Worm (Caenorhabditis elegans) whole organism, early embryonic: ENCODE data around the gene swan-1.

Experiments used
- B0310.2 ChIP-seq: sonication (generic microtip); optimal IDR thresholded peaks from 2 replicates; lab custom pipeline; 2016; ENCODE audit warnings: mild to moderate bottlenecking, missing genetic modification characterization, missing compliant biosample characterization
- F13C5.2 ChIP-seq: sonication (generic microtip); optimal IDR thresholded peaks from 2 replicates; lab custom pipeline; 2017; ENCODE audit warnings: mild to moderate bottlenecking, missing genetic modification characterization, inconsistent platforms, missing compliant biosample characterization
- aly-1 ChIP-seq: sonication (generic microtip); optimal IDR thresholded peaks from 2 replicates; lab custom pipeline; 2016; ENCODE audit warnings: missing genetic modification characterization, missing compliant biosample characterization
- ama-1 ChIP-seq: fragments of 150-350 bp; optimal IDR thresholded peaks from 2 replicates; lab custom pipeline; 2014
- ceh-13 ChIP-seq: fragments of 200-800 bp; sonication (Bioruptor generic); optimal IDR thresholded peaks from 2 replicates; lab custom pipeline; 2018; ENCODE audit warnings: mild to moderate bottlenecking, missing genetic modification characterization, missing compliant biosample characterization
- ceh-36 ChIP-seq: sonication (generic microtip); optimal IDR thresholded peaks from 2 replicates; lab custom pipeline; 2016; ENCODE audit warnings: missing genetic modification characterization, inconsistent platforms, missing compliant biosample characterization
- ets-7 ChIP-seq: sonication (generic microtip); optimal IDR thresholded peaks from 2 replicates; lab custom pipeline; 2016; ENCODE audit warnings: missing genotype, missing genetic modification characterization, missing compliant biosample characterization
- flt-1 ChIP-seq: fragments of 200-800 bp; sonication (Bioruptor generic); IDR thresholded peaks from 2 replicates; pipeline ENCODE4 v1.3.6; 2022; ENCODE audit warnings: missing genetic modification characterization, missing compliant biosample characterization
- hmbx-1 ChIP-seq: sonication (generic microtip); optimal IDR thresholded peaks from 2 replicates; lab custom pipeline; 2016; ENCODE audit warnings: mild to moderate bottlenecking, missing genetic modification characterization, missing compliant biosample characterization
- hmg-4 ChIP-seq: fragments of 200-800 bp; sonication (Bioruptor generic); optimal IDR thresholded peaks from 2 replicates; lab custom pipeline; 2018; ENCODE audit warnings: mild to moderate bottlenecking, missing genetic modification characterization, missing compliant biosample characterization
- hnd-1 ChIP-seq: sonication (generic microtip); optimal IDR thresholded peaks from 2 replicates; lab custom pipeline; 2016; ENCODE audit warnings: missing genetic modification characterization, missing compliant biosample characterization
- pes-1 ChIP-seq: fragments of 200-800 bp; sonication (Bioruptor generic); IDR thresholded peaks from 2 replicates; pipeline ENCODE4 v1.3.6; 2022; ENCODE audit warnings: missing genetic modification reagents, missing genetic modification characterization, missing compliant biosample characterization
- scrt-1 ChIP-seq: fragments of 200-800 bp; sonication (Bioruptor generic); IDR thresholded peaks from 2 replicates; pipeline ENCODE4 v1.3.6; 2022; ENCODE audit warnings: missing genetic modification characterization, missing compliant biosample characterization
- sea-1 ChIP-seq: fragments of 200-800 bp; sonication (Bioruptor generic); conservative IDR thresholded peaks from 2 replicates; pipeline ENCODE4 v1.3.6; 2022; ENCODE audit warnings: missing genetic modification characterization, missing compliant biosample characterization
- tbx-11 ChIP-seq: fragments of 200-800 bp; sonication (Bioruptor generic); IDR thresholded peaks from 2 replicates; pipeline ENCODE4 v1.3.6; 2022; ENCODE audit warnings: missing genetic modification characterization, missing compliant biosample characterization
- tbx-37 ChIP-seq: fragments of 200-800 bp; sonication (Bioruptor generic); conservative IDR thresholded peaks from 2 replicates; pipeline ENCODE4 v1.3.6; 2022; ENCODE audit warnings: missing genetic modification reagents, missing genetic modification characterization, missing compliant biosample characterization
- tra-4 ChIP-seq: sonication (generic microtip); optimal IDR thresholded peaks from 2 replicates; lab custom pipeline; 2017; ENCODE audit warnings: missing genetic modification characterization, missing compliant biosample characterization

Gene swan-1

ce11 chrV:13796246-13796776 is 10.7 kb downstream of the swan-1 start, which contains the start of gene twk-32:
Gene twk-32, plus strand, starts transcription at chrV:13796641.
- no peak for TF ChIP-seq hmg-4 (GFP tag; lab: Kevin White, UChicago)
- TF ChIP-seq ama-1 = no peak
- no peak for TF ChIP-seq pes-1 (GFP tag; lab: Robert Waterston, UW)
- no peak for TF ChIP-seq tbx-11 (GFP tag; lab: Robert Waterston, UW)
- TF ChIP-seq sea-1 = no peak
- TF ChIP-seq aly-1 (tag; lab: Kevin White, UChicago) = no peak
- no peak for TF ChIP-seq ceh-36 (tag; lab: Kevin White, UChicago)
- no peak for TF ChIP-seq scrt-1 (GFP tag; lab: Robert Waterston, UW)
- TF ChIP-seq B0310.2 (tag; lab: Kevin White, UChicago) = no peak
- TF ChIP-seq hmbx-1 (tag; lab: Kevin White, UChicago) = no peak
- no peak for TF ChIP-seq F13C5.2 (tag; lab: Kevin White, UChicago)
- no peak for TF ChIP-seq ceh-13 (GFP tag; lab: Kevin White, UChicago)
- TF ChIP-seq flt-1 (GFP tag; lab: Robert Waterston, UW) = no peak
- TF ChIP-seq ets-7 (tag; lab: Kevin White, UChicago) = no peak
- TF ChIP-seq hnd-1 (tag; lab: Kevin White, UChicago) = no peak
- no peak for TF ChIP-seq tbx-37 (GFP tag; lab: Robert Waterston, UW)
- TF ChIP-seq tra-4 (tag; lab: Kevin White, UChicago) = no peak

DNA sequence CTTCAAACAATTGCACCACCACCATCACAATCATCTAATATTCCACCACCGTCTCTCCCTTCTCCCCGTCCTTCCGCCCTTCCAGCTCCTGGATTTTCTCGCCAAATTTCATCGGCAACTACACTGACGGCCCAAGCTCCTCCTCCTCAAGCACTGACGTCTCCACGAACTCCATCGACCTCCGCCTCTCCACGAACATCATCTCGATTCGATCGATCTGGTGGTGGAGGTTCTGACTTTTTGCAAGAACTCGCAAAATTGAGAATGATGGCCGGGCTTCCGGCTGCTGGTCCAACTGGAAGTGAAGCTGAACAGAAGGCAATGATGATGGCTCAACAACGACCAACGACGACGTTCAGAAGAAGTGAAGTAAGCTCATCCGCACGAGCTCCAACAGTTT is 13.0 kb downstream of the swan-1 start:
- TF ChIP-seq hmg-4 (GFP tag; lab: Kevin White, UChicago) (no peak), scrt-1 (GFP tag; lab: Robert Waterston, UW) (no peak), F13C5.2 (tag; lab: Kevin White, UChicago) (no peak), ama-1 (no peak), hnd-1 (tag; lab: Kevin White, UChicago) (no peak), ets-7 (tag; lab: Kevin White, UChicago) (no peak), ceh-13 (GFP tag; lab: Kevin White, UChicago) (no peak), tbx-37 (GFP tag; lab: Robert Waterston, UW) (no peak), tbx-11 (GFP tag; lab: Robert Waterston, UW) (no peak), flt-1 (GFP tag; lab: Robert Waterston, UW) (no peak), sea-1 (no peak), tra-4 (tag; lab: Kevin White, UChicago) (no peak)

ce11 chrV:13790557-13790956 is 16.5 kb downstream of the swan-1 start:
- no peak for TF ChIP-seq tbx-37 (GFP tag; lab: Robert Waterston, UW)
- no peak for TF ChIP-seq flt-1 (GFP tag; lab: Robert Waterston, UW)
- TF ChIP-seq ama-1 = no peak
- TF ChIP-seq sea-1 = no peak
- no peak for TF ChIP-seq hmbx-1 (tag; lab: Kevin White, UChicago)
- TF ChIP-seq tbx-11 (GFP tag; lab: Robert Waterston, UW) = no peak
- TF ChIP-seq ceh-36 (tag; lab: Kevin White, UChicago) = no peak
- TF ChIP-seq aly-1 (tag; lab: Kevin White, UChicago) = no peak

DNA sequence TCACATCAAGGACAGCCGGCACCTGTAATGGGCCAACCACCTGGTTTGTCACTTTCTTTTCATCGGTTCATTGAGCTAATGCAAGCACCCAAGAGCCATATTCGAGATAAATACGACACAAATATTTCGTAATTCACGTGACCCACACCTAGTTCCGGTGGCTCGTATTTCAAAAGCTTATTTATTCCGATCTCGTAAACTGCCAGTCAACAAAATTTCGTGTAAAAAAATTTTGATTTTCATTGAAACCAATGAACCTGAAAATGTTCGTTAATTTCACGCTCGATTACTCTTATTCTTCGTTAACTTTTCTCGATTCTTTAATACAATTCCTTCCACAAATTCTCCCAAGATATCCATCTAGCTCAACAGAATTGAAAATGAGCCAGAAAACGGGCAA is 16.9 kb downstream of the swan-1 start:
- no peak for TF ChIP-seq hmg-4 (GFP tag; lab: Kevin White, UChicago)
- TF ChIP-seq ets-7 (tag; lab: Kevin White, UChicago) = no peak
- TF ChIP-seq tra-4 (tag; lab: Kevin White, UChicago) = no peak
- TF ChIP-seq sea-1 = no peak
- TF ChIP-seq hnd-1 (tag; lab: Kevin White, UChicago) = no peak
- TF ChIP-seq aly-1 (tag; lab: Kevin White, UChicago) = no peak
- no peak for TF ChIP-seq F13C5.2 (tag; lab: Kevin White, UChicago)
- TF ChIP-seq pes-1 (GFP tag; lab: Robert Waterston, UW) = no peak
- TF ChIP-seq ceh-13 (GFP tag; lab: Kevin White, UChicago) = no peak
- no peak for TF ChIP-seq tbx-11 (GFP tag; lab: Robert Waterston, UW)
- no peak for TF ChIP-seq tbx-37 (GFP tag; lab: Robert Waterston, UW)
- TF ChIP-seq hmbx-1 (tag; lab: Kevin White, UChicago) = no peak
- no peak for TF ChIP-seq ama-1
- no peak for TF ChIP-seq scrt-1 (GFP tag; lab: Robert Waterston, UW)
- TF ChIP-seq B0310.2 (tag; lab: Kevin White, UChicago) = no peak
- no peak for TF ChIP-seq flt-1 (GFP tag; lab: Robert Waterston, UW)
- no peak for TF ChIP-seq ceh-36 (tag; lab: Kevin White, UChicago)

- TF ChIP-seq tbx-37 (GFP tag; lab: Robert Waterston, UW) (peak; percentile 2; the same call in 1 of the 2 replicates), flt-1 (GFP tag; lab: Robert Waterston, UW) (no peak), ets-7 (tag; lab: Kevin White, UChicago) (peak; percentile 27), tra-4 (tag; lab: Kevin White, UChicago) (peak; percentile 9), hnd-1 (tag; lab: Kevin White, UChicago) (no peak), hmg-4 (GFP tag; lab: Kevin White, UChicago) (peak; percentile 79)
Observed at ce11 chrV:13789362-13789761, 17.7 kb downstream of the swan-1 start.

- TF ChIP-seq hmg-4 (GFP tag; lab: Kevin White, UChicago) (no peak), aly-1 (tag; lab: Kevin White, UChicago) (no peak), sea-1 (no peak), B0310.2 (tag; lab: Kevin White, UChicago) (no peak), hnd-1 (tag; lab: Kevin White, UChicago) (no peak), ceh-13 (GFP tag; lab: Kevin White, UChicago) (no peak), tbx-37 (GFP tag; lab: Robert Waterston, UW) (no peak), pes-1 (GFP tag; lab: Robert Waterston, UW) (no peak)
Observed at ce11 chrV:13787948-13788681, 18.9 kb downstream of the swan-1 start.
